Worm (Caenorhabditis elegans): ENCODE results near the gene R107.2.

- TF ChIP-seq flt-1 (GFP tag; IDR thresholded peaks at IDR 0.05) (no peak), tab-1 (GFP tag; IDR thresholded peaks at IDR 0.05) (no peak), T22C8.4 (GFP tag; IDR thresholded peaks at IDR 0.05) (no peak), cog-1 (tag; optimal IDR thresholded peaks at IDR 0.05) (no peak), ztf-29 (GFP tag; IDR thresholded peaks at IDR 0.05) (no peak), ref-1 (GFP tag; conservative IDR thresholded peaks at IDR 0.05) (no peak)
These were observed 47.9 kb downstream of the R107.2 start for ce11 chrIII:8997821-8998220.

Data from whole organism, midembryonic.